Fruit fly (Drosophila melanogaster) whole organism, embryonic: Measurements from ENCODE around the gene CG10584.
A peak's percentile ranks its signal among the peaks of the same experiment; 100 is the strongest.

Source experiments
- CG10274 ChIP-seq: fragments of 200-800 bp; sonication (Bioruptor generic); optimal IDR thresholded peaks from 3 replicates; lab custom pipeline; 2017; ENCODE audit warnings: missing biosample characterization, mild to moderate bottlenecking, missing genetic modification characterization
- CG10321 ChIP-seq: fragments of 200-800 bp; sonication (Bioruptor generic); IDR thresholded peaks from 2 replicates; pipeline ENCODE4 v1.3.6; 2022; ENCODE audit warnings: missing biosample characterization, missing genetic modification characterization
- CG10462 ChIP-seq: fragments of 200-800 bp; sonication (Bioruptor generic); optimal IDR thresholded peaks from 2 replicates; lab custom pipeline; 2016; ENCODE audit warnings: missing biosample characterization, missing genetic modification characterization
- CG10654 ChIP-seq: fragments of 200-800 bp; sonication (Bioruptor generic); optimal IDR thresholded peaks from 2 replicates; lab custom pipeline; 2016; ENCODE audit warnings: missing biosample characterization, missing genetic modification characterization
- CG11247 ChIP-seq: fragments of 200-800 bp; sonication (Bioruptor generic); IDR thresholded peaks from 2 replicates; pipeline ENCODE4 v1.3.6; 2022; ENCODE audit warnings: missing biosample characterization, missing genetic modification characterization
- CG12942 ChIP-seq: fragments of 200-800 bp; sonication (Bioruptor generic); optimal IDR thresholded peaks from 3 replicates; lab custom pipeline; 2016; ENCODE audit warnings: missing biosample characterization, missing genetic modification characterization
- CG13894 ChIP-seq: fragments of 200-800 bp; sonication (Bioruptor generic); optimal IDR thresholded peaks from 3 replicates; lab custom pipeline; 2018; ENCODE audit warnings: missing biosample characterization, mild to moderate bottlenecking, missing genetic modification characterization, moderate library complexity
- CG15011 ChIP-seq: fragments of 200-800 bp; sonication (Bioruptor generic); optimal IDR thresholded peaks from 3 replicates; lab custom pipeline; 2018; ENCODE audit warnings: missing biosample characterization, mild to moderate bottlenecking, missing genetic modification characterization
- CG15601 ChIP-seq: fragments of 200-800 bp; sonication (Bioruptor generic); optimal IDR thresholded peaks from 3 replicates; lab custom pipeline; 2019; ENCODE audit warnings: missing biosample characterization, mild to moderate bottlenecking, missing genetic modification characterization, moderate library complexity
- CG1603 ChIP-seq: fragments of 200-800 bp; sonication (Bioruptor generic); optimal IDR thresholded peaks from 2 replicates; lab custom pipeline; 2019; ENCODE audit warnings: missing biosample characterization, mild to moderate bottlenecking, missing genetic modification characterization, moderate library complexity
- CG2116 ChIP-seq: fragments of 200-800 bp; sonication (Bioruptor generic); optimal IDR thresholded peaks from 3 replicates; lab custom pipeline; 2018; ENCODE audit warnings: missing biosample characterization, mild to moderate bottlenecking, missing genetic modification characterization
- CG2712 ChIP-seq: fragments of 200-800 bp; optimal IDR thresholded peaks from 3 replicates; lab custom pipeline; 2019; ENCODE audit warnings: missing biosample characterization, mild to moderate bottlenecking, missing genetic modification characterization, moderate library complexity
- CG32767 ChIP-seq: fragments of 200-800 bp; sonication (Bioruptor generic); IDR thresholded peaks from 2 replicates; pipeline ENCODE4 v1.3.6; 2022; ENCODE audit warnings: missing biosample characterization, missing genetic modification characterization
- CG4424 ChIP-seq: fragments of 200-800 bp; sonication (Bioruptor generic); optimal IDR thresholded peaks from 3 replicates; lab custom pipeline; 2016; ENCODE audit warnings: missing biosample characterization, missing genetic modification characterization
- CG7372 ChIP-seq: fragments of 200-800 bp; sonication (Bioruptor generic); IDR thresholded peaks from 2 replicates; pipeline ENCODE4 v1.3.6; 2022; ENCODE audit warnings: missing biosample characterization, missing genetic modification characterization
- CG8944 ChIP-seq: fragments of 200-800 bp; sonication (Bioruptor generic); optimal IDR thresholded peaks from 3 replicates; lab custom pipeline; 2016; ENCODE audit warnings: missing biosample characterization, missing genetic modification characterization
- CTCF ChIP-seq: fragments of 200-800 bp; sonication (Bioruptor generic); optimal IDR thresholded peaks from 2 replicates; lab custom pipeline; 2017; ENCODE audit warnings: missing biosample characterization, mild to moderate bottlenecking, missing genetic modification characterization, moderate library complexity
- Dref ChIP-seq: fragments of 200-800 bp; sonication (Bioruptor generic); IDR thresholded peaks from 2 replicates; pipeline ENCODE4 v1.3.6; 2022; ENCODE audit warnings: missing biosample characterization, missing genetic modification characterization
- Elba2 ChIP-seq: fragments of 200-800 bp; sonication (Bioruptor generic); optimal IDR thresholded peaks from 3 replicates; lab custom pipeline; 2016; ENCODE audit warnings: missing biosample characterization, missing genetic modification characterization
- Fer1 ChIP-seq: fragments of 200-800 bp; sonication (Bioruptor generic); optimal IDR thresholded peaks from 2 replicates; lab custom pipeline; 2017; ENCODE audit warnings: missing biosample characterization, mild to moderate bottlenecking, missing genetic modification characterization
- Fer2 ChIP-seq: fragments of 200-800 bp; sonication (Bioruptor generic); optimal IDR thresholded peaks from 2 replicates; lab custom pipeline; 2018; ENCODE audit warnings: missing biosample characterization, mild to moderate bottlenecking, missing genetic modification characterization, moderate library complexity
- Gsc ChIP-seq: fragments of 200-800 bp; sonication (Bioruptor generic); IDR thresholded peaks from 2 replicates; pipeline ENCODE4 v1.3.6; 2022; ENCODE audit warnings: missing biosample characterization, missing genetic modification characterization
- Kr ChIP-seq: fragments of 200-800 bp; sonication (Bioruptor generic); optimal IDR thresholded peaks from 2 replicates; lab custom pipeline; 2017; ENCODE audit warnings: missing biosample characterization, mild to moderate bottlenecking, missing genetic modification characterization
- Lhr ChIP-seq: fragments of 200-800 bp; sonication (Bioruptor generic); optimal IDR thresholded peaks from 3 replicates; lab custom pipeline; 2017; ENCODE audit warnings: mild to moderate bottlenecking, missing biosample characterization, missing genetic modification reagents, missing genetic modification characterization
- Nf-YA ChIP-seq: fragments of 200-800 bp; sonication (Bioruptor generic); IDR thresholded peaks from 2 replicates; pipeline ENCODE4 v1.3.6; 2022; ENCODE audit warnings: missing biosample characterization, missing genetic modification characterization
- Ssrp ChIP-seq: fragments of 200-800 bp; sonication (Bioruptor generic); optimal IDR thresholded peaks from 2 replicates; lab custom pipeline; 2018; ENCODE audit warnings: missing biosample characterization, mild to moderate bottlenecking, missing genetic modification characterization, moderate library complexity
- Taf1 ChIP-seq: fragments of 200-800 bp; sonication (Bioruptor generic); IDR thresholded peaks from 2 replicates; pipeline ENCODE4 v1.3.6; 2022; ENCODE audit warnings: missing biosample characterization, missing genetic modification characterization
- ac ChIP-seq: fragments of 200-800 bp; sonication (Bioruptor generic); optimal IDR thresholded peaks from 3 replicates; lab custom pipeline; 2017; ENCODE audit warnings: missing biosample characterization, mild to moderate bottlenecking, missing genetic modification characterization
- al ChIP-seq: fragments of 200-800 bp; sonication (Bioruptor generic); IDR thresholded peaks from 2 replicates; pipeline ENCODE4 v1.3.6; 2022; ENCODE audit warnings: missing biosample characterization, missing genetic modification characterization
- bcd ChIP-seq: fragments of 200-800 bp; sonication (Bioruptor generic); optimal IDR thresholded peaks from 2 replicates; lab custom pipeline; 2017; ENCODE audit warnings: missing biosample characterization, mild to moderate bottlenecking, missing genetic modification characterization
- chinmo ChIP-seq: fragments of 200-800 bp; sonication (Bioruptor generic); IDR thresholded peaks from 4 replicates; pipeline ENCODE4 v1.3.6; 2022; ENCODE audit warnings: missing biosample characterization, missing genetic modification characterization; ENCODE audit not compliant: partially characterized antibody
- ci ChIP-seq: fragments of 200-800 bp; sonication (Bioruptor generic); IDR thresholded peaks from 3 replicates; pipeline ENCODE4 v1.3.6; 2022; ENCODE audit warnings: missing biosample characterization, missing genetic modification characterization
- da ChIP-seq: fragments of 200-800 bp; sonication (Bioruptor generic); optimal IDR thresholded peaks from 2 replicates; lab custom pipeline; 2016; ENCODE audit warnings: missing biosample characterization, missing genetic modification characterization
- dati ChIP-seq: fragments of 200-800 bp; sonication (Bioruptor generic); IDR thresholded peaks from 2 replicates; pipeline ENCODE4 v1.3.6; 2022; ENCODE audit warnings: missing biosample characterization, missing genetic modification characterization
- dmrt11E ChIP-seq: fragments of 200-800 bp; sonication (Bioruptor generic); optimal IDR thresholded peaks from 3 replicates; lab custom pipeline; 2018; ENCODE audit warnings: missing biosample characterization, mild to moderate bottlenecking, missing genetic modification characterization, moderate library complexity
- dpn ChIP-seq, 2 experiments: fragments of 200-800 bp; sonication (Bioruptor generic); optimal IDR thresholded peaks; 3 replicates each; lab custom pipeline; 2016; ENCODE audit warnings: missing biosample characterization in 2 of 2, missing genetic modification characterization in 2 of 2
- ems ChIP-seq: fragments of 200-800 bp; sonication (Bioruptor generic); optimal IDR thresholded peaks from 3 replicates; lab custom pipeline; 2016; ENCODE audit warnings: missing biosample characterization, missing genetic modification characterization
- gfzf ChIP-seq: fragments of 200-800 bp; sonication (Bioruptor generic); optimal IDR thresholded peaks from 2 replicates; lab custom pipeline; 2016; ENCODE audit warnings: missing biosample characterization, mild to moderate bottlenecking, missing genetic modification characterization, moderate library complexity
- h ChIP-seq: fragments of >200 bp; optimal IDR thresholded peaks from 2 replicates; lab custom pipeline; 2017
- insv ChIP-seq, 2 experiments: fragments of 200-800 bp; sonication (Bioruptor generic); optimal IDR thresholded peaks; 3 replicates each; lab custom pipeline; 2016 to 2018; ENCODE audit warnings: missing biosample characterization in 2 of 2, missing genetic modification characterization in 2 of 2
- knrl ChIP-seq: fragments of 200-800 bp; sonication (Bioruptor generic); IDR thresholded peaks from 3 replicates; pipeline ENCODE4 v1.3.6; 2022; ENCODE audit warnings: missing biosample characterization, missing genetic modification characterization; ENCODE audit not compliant: partially characterized antibody
- lab ChIP-seq: fragments of 200-800 bp; sonication (Bioruptor generic); optimal IDR thresholded peaks from 3 replicates; lab custom pipeline; 2017; ENCODE audit warnings: missing biosample characterization, missing genetic modification characterization, mild to moderate bottlenecking, moderate library complexity, missing genetic modification reagents
- mld ChIP-seq: fragments of 200-800 bp; sonication (Bioruptor generic); IDR thresholded peaks from 3 replicates; pipeline ENCODE4 v1.3.6; 2022; ENCODE audit warnings: missing biosample characterization, missing genetic modification characterization; ENCODE audit not compliant: partially characterized antibody
- sna ChIP-seq: fragments of 200-800 bp; sonication (Bioruptor generic); IDR thresholded peaks from 2 replicates; pipeline ENCODE4 v1.3.6; 2022; ENCODE audit warnings: missing biosample characterization, missing genetic modification characterization; ENCODE audit not compliant: partially characterized antibody
- toy ChIP-seq: fragments of 200-800 bp; sonication (Bioruptor generic); IDR thresholded peaks from 2 replicates; pipeline ENCODE4 v1.3.6; 2022; ENCODE audit warnings: missing biosample characterization, missing genetic modification characterization
- trem ChIP-seq: fragments of 200-800 bp; optimal IDR thresholded peaks from 3 replicates; lab custom pipeline; 2019; ENCODE audit warnings: missing biosample characterization, mild to moderate bottlenecking, missing genetic modification characterization, moderate library complexity
- unc-4 ChIP-seq: fragments of 200-800 bp; sonication (Bioruptor generic); IDR thresholded peaks from 2 replicates; pipeline ENCODE4 v1.3.6; 2022; ENCODE audit warnings: missing biosample characterization, missing genetic modification characterization; ENCODE audit not compliant: partially characterized antibody
- wek ChIP-seq: fragments of 200-800 bp; sonication (Bioruptor generic); optimal IDR thresholded peaks from 3 replicates; lab custom pipeline; 2018; ENCODE audit warnings: missing biosample characterization, mild to moderate bottlenecking, missing genetic modification characterization, moderate library complexity
- zen ChIP-seq: fragments of 200-800 bp; sonication (Bioruptor generic); optimal IDR thresholded peaks from 3 replicates; lab custom pipeline; 2018; ENCODE audit warnings: missing biosample characterization, mild to moderate bottlenecking, missing genetic modification characterization, moderate library complexity
- zen2 ChIP-seq: fragments of 200-800 bp; sonication (Bioruptor generic); IDR thresholded peaks from 3 replicates; pipeline ENCODE4 v1.3.6; 2022; ENCODE audit warnings: missing biosample characterization, missing genetic modification characterization; ENCODE audit not compliant: partially characterized antibody

Gene CG10584

dm6 chr3L:21027657-21028255, 3.4 kb downstream of the CG10584 start, which contains the start of gene Pdss2 (continued):
- no peak for TF ChIP-seq CTCF (GFP tag; lab: Kevin White, UChicago)
- peak; percentile 73 for TF ChIP-seq toy (GFP tag; lab: Robert Waterston, UW)
- peak; percentile 75 for TF ChIP-seq CG2712
- peak; percentile 51 for TF ChIP-seq Dref (GFP tag; lab: Robert Waterston, UW)
- TF ChIP-seq zen2 (GFP tag; lab: Robert Waterston, UW) = peak; percentile 39; the same call in 1 of the 3 replicates
- TF ChIP-seq knrl (GFP tag; lab: Robert Waterston, UW) = peak; percentile 73
- peak; percentile 8 for TF ChIP-seq wek
- no peak for TF ChIP-seq Nf-YA
- TF ChIP-seq ci (GFP tag; lab: Robert Waterston, UW) = peak; percentile 85
- peak; percentile 80 for TF ChIP-seq CG11247 (GFP tag; lab: Robert Waterston, UW)
- TF ChIP-seq al (GFP tag; lab: Robert Waterston, UW) = peak; percentile 79
- TF ChIP-seq CG4424 (GFP tag; lab: Kevin White, UChicago) = peak; percentile 74
- TF ChIP-seq CG7372 = peak; percentile 76
- no peak for TF ChIP-seq mld
- no peak for TF ChIP-seq CG10321
- no peak for TF ChIP-seq ac
- peak; percentile 67 for TF ChIP-seq gfzf
- peak; percentile 14 for TF ChIP-seq CG10274 (GFP tag; lab: Kevin White, UChicago)
- TF ChIP-seq dati = no peak
- peak; percentile 75 for TF ChIP-seq CG13894 (tag; lab: Kevin White, UChicago)
- TF ChIP-seq CG8944 (GFP tag; lab: Kevin White, UChicago) = peak; percentile 75
- TF ChIP-seq CG10462 (GFP tag; lab: Kevin White, UChicago) = peak; percentile 41
- TF ChIP-seq Fer1 (GFP tag; lab: Kevin White, UChicago) = peak; percentile 47
- TF ChIP-seq dmrt11E = peak; percentile 73
- TF ChIP-seq unc-4 = peak; percentile 66
- peak; percentile 65 to 71 for TF ChIP-seq dpn (GFP tag; optimal IDR thresholded peaks at IDR 0.05; lab: Kevin White, UChicago)
- peak; percentile 99 for TF ChIP-seq chinmo
- TF ChIP-seq CG15011 = no peak
- peak; percentile 9 for TF ChIP-seq da (GFP tag; lab: Kevin White, UChicago)
- peak; percentile 75 for TF ChIP-seq trem (tag; lab: Kevin White, UChicago)
- peak; percentile 59 for TF ChIP-seq CG1603
- TF ChIP-seq Lhr = peak; percentile 70
- peak; percentile 69 for TF ChIP-seq Fer2
- TF ChIP-seq CG10654 (GFP tag; lab: Kevin White, UChicago) = peak; percentile 76
- TF ChIP-seq sna (GFP tag; lab: Robert Waterston, UW) = peak; percentile 86
- TF ChIP-seq CG32767 = no peak; the same call in none of the 2 replicates
- TF ChIP-seq ems = peak; percentile 73
- TF ChIP-seq lab (GFP tag; lab: Kevin White, UChicago) = peak; percentile 83
- TF ChIP-seq CG12942 (GFP tag; lab: Kevin White, UChicago) = peak; percentile 67
- TF ChIP-seq Taf1 (GFP tag; lab: Robert Waterston, UW) = peak; percentile 41; the same call in 1 of the 2 replicates
- TF ChIP-seq Gsc (GFP tag; lab: Robert Waterston, UW) = no peak
- peak; percentile 62 for TF ChIP-seq bcd (GFP tag; lab: Kevin White, UChicago)
- TF ChIP-seq zen (tag; lab: Kevin White, UChicago) = peak; percentile 12
- TF ChIP-seq h = no peak
- TF ChIP-seq Ssrp (tag; lab: Kevin White, UChicago) = peak; percentile 72
- no peak for TF ChIP-seq insv (GFP tag; optimal IDR thresholded peaks at IDR 0.05; lab: Kevin White, UChicago)
- TF ChIP-seq CG15601 (tag; lab: Kevin White, UChicago) = peak; percentile 20
- TF ChIP-seq Kr (GFP tag; lab: Kevin White, UChicago) = no peak
- peak; percentile 62 for TF ChIP-seq CG2116 (GFP tag; lab: Kevin White, UChicago)
- no peak for TF ChIP-seq Elba2
